Worm (Caenorhabditis elegans) whole organism, midembryonic: ENCODE measurements around the gene sri-4.

Source experiments
- klf-2 ChIP-seq: fragments of 200-800 bp; sonication (Bioruptor generic); conservative IDR thresholded peaks from 2 replicates; pipeline ENCODE4 v1.3.6; 2022; ENCODE audit warnings: missing genetic modification reagents, missing genetic modification characterization, missing compliant biosample characterization
- ref-1 ChIP-seq: fragments of 200-800 bp; sonication (Bioruptor generic); conservative IDR thresholded peaks from 2 replicates; pipeline ENCODE4 v1.3.6; 2022; ENCODE audit warnings: missing genetic modification reagents, missing genetic modification characterization, missing compliant biosample characterization
- ztf-29 ChIP-seq: fragments of 200-800 bp; sonication (Bioruptor generic); IDR thresholded peaks from 2 replicates; pipeline ENCODE4 v1.3.6; 2022; ENCODE audit warnings: missing genetic modification reagents, missing genetic modification characterization, missing compliant biosample characterization

DNA sequence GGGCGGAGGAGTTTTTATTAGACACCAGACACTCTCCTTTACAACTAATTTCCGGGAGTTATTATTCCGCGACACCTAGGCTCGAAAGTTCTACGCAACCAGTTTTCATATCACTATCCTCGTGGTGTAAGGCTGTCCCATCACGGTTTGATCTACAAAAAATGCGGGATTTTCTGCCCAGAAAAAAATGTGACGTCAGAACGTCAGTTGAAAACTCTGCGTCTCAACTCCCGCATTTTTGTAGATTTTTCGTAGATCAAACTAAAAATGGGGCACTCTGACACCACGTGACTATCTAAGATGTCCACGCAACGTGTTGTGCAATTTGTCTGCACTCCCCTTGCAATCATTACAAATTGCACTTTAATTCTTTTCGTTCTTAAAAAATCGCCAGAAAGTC lies 16.6 kb downstream of the sri-4 start, which contains the start of gene str-238:
- no peak for TF ChIP-seq klf-2 (GFP tag; lab: Robert Waterston, UW)
- TF ChIP-seq ztf-29 (GFP tag; lab: Robert Waterston, UW), result no peak
- TF ChIP-seq ref-1, result no peak
